Worm (Caenorhabditis elegans) whole organism, mixed stage, embryonic: ENCODE measurements around the gene blos-1.

ENCODE experiments used
- M03D4.4 ChIP-seq: sonication (generic microtip); optimal IDR thresholded peaks from 2 replicates; lab custom pipeline; 2017; ENCODE audit warnings: mild to moderate bottlenecking, missing genetic modification characterization, missing compliant biosample characterization
- bed-3 ChIP-seq: fragments of 200-800 bp; sonication (Bioruptor generic); optimal IDR thresholded peaks from 3 replicates; lab custom pipeline; 2018; ENCODE audit warnings: mild to moderate bottlenecking, missing genetic modification characterization, moderate library complexity, missing compliant biosample characterization
- blmp-1 ChIP-seq: fragments of 150-350 bp; optimal IDR thresholded peaks from 2 replicates; lab custom pipeline; 2014; ENCODE audit warnings: missing biosample characterization, missing genetic modification characterization
- ceh-39 ChIP-seq: fragments of 150-350 bp; optimal IDR thresholded peaks from 2 replicates; lab custom pipeline; 2014; ENCODE audit warnings: missing biosample characterization, missing genetic modification characterization
- ceh-43 ChIP-seq: fragments of 200-800 bp; sonication (Bioruptor generic); optimal IDR thresholded peaks from 2 replicates; lab custom pipeline; 2018; ENCODE audit warnings: mild to moderate bottlenecking, missing genetic modification characterization, moderate library complexity, missing compliant biosample characterization
- ces-1 ChIP-seq: fragments of 150-350 bp; optimal IDR thresholded peaks from 2 replicates; lab custom pipeline; 2014; ENCODE audit warnings: missing biosample characterization, missing genetic modification reagents, missing genetic modification characterization
- drap-1 ChIP-seq: fragments of 200-800 bp; sonication (Bioruptor generic); optimal IDR thresholded peaks from 3 replicates; lab custom pipeline; 2018; ENCODE audit warnings: mild to moderate bottlenecking, missing genetic modification characterization, missing compliant biosample characterization
- elt-3 ChIP-seq: fragments of 150-350 bp; optimal IDR thresholded peaks from 2 replicates; lab custom pipeline; 2014; ENCODE audit warnings: missing biosample characterization, missing genetic modification characterization
- flh-1 ChIP-seq: fragments of 200-800 bp; sonication (Bioruptor generic); optimal IDR thresholded peaks from 2 replicates; lab custom pipeline; 2018; ENCODE audit warnings: mild to moderate bottlenecking, missing genetic modification characterization, moderate library complexity, missing compliant biosample characterization
- ham-2 ChIP-seq: fragments of 200-800 bp; sonication (Bioruptor generic); optimal IDR thresholded peaks from 2 replicates; lab custom pipeline; 2018; ENCODE audit warnings: mild to moderate bottlenecking, missing genetic modification characterization, missing compliant biosample characterization
- lin-13 ChIP-seq: fragments of 150-350 bp; optimal IDR thresholded peaks from 2 replicates; lab custom pipeline; 2014; ENCODE audit warnings: missing biosample characterization, missing genetic modification characterization
- lin-32 ChIP-seq: fragments of 200-800 bp; sonication (Bioruptor generic); optimal IDR thresholded peaks from 2 replicates; lab custom pipeline; 2018; ENCODE audit warnings: mild to moderate bottlenecking, missing genetic modification characterization, missing compliant biosample characterization
- lsy-2 ChIP-seq: fragments of 150-350 bp; optimal IDR thresholded peaks from 2 replicates; lab custom pipeline; 2014; ENCODE audit warnings: missing biosample characterization, missing genetic modification characterization
- mab-5 ChIP-seq: fragments of 150-350 bp; optimal IDR thresholded peaks from 2 replicates; lab custom pipeline; 2014; ENCODE audit warnings: missing biosample characterization, missing genetic modification characterization
- mls-2 ChIP-seq: sonication (generic microtip); optimal IDR thresholded peaks from 2 replicates; lab custom pipeline; 2016; ENCODE audit warnings: mild to moderate bottlenecking, missing genetic modification characterization, moderate library complexity, missing compliant biosample characterization
- nhr-12 ChIP-seq: fragments of 150-350 bp; optimal IDR thresholded peaks from 2 replicates; lab custom pipeline; 2014; ENCODE audit warnings: missing biosample characterization, missing genetic modification characterization
- nhr-2 ChIP-seq: fragments of 150-350 bp; optimal IDR thresholded peaks from 2 replicates; lab custom pipeline; 2014; ENCODE audit warnings: missing biosample characterization, missing genetic modification characterization
- nhr-237 ChIP-seq: fragments of 150-350 bp; optimal IDR thresholded peaks from 2 replicates; lab custom pipeline; 2014; ENCODE audit warnings: missing biosample characterization, missing genetic modification characterization
- nhr-28 ChIP-seq: fragments of 150-350 bp; optimal IDR thresholded peaks from 2 replicates; lab custom pipeline; 2014; ENCODE audit warnings: missing biosample characterization, missing genetic modification characterization
- nhr-76 ChIP-seq: sonication (generic microtip); optimal IDR thresholded peaks from 2 replicates; lab custom pipeline; 2017; ENCODE audit warnings: missing biosample characterization, missing genetic modification characterization
- pha-4 ChIP-seq: fragments of 150-350 bp; optimal IDR thresholded peaks from 2 replicates; lab custom pipeline; 2018; ENCODE audit warnings: missing biosample characterization, missing genetic modification reagents, missing genetic modification characterization
- sem-2 ChIP-seq: fragments of 200-800 bp; sonication (Bioruptor generic); optimal IDR thresholded peaks from 2 replicates; lab custom pipeline; 2018; ENCODE audit warnings: mild to moderate bottlenecking, missing genetic modification characterization, missing compliant biosample characterization
- snpc-4 ChIP-seq: fragments of 150-350 bp; optimal IDR thresholded peaks from 2 replicates; lab custom pipeline; 2014; ENCODE audit warnings: missing biosample characterization, missing genetic modification characterization
- sptf-1 ChIP-seq: sonication (generic microtip); optimal IDR thresholded peaks from 2 replicates; lab custom pipeline; 2017; ENCODE audit warnings: mild to moderate bottlenecking, missing genetic modification characterization, moderate library complexity, missing compliant biosample characterization
- tbx-8 ChIP-seq: fragments of 200-800 bp; sonication (Bioruptor generic); optimal IDR thresholded peaks from 2 replicates; lab custom pipeline; 2018; ENCODE audit warnings: mild to moderate bottlenecking, missing genetic modification characterization, moderate library complexity, missing compliant biosample characterization
- unc-120 ChIP-seq: sonication (generic microtip); optimal IDR thresholded peaks from 2 replicates; lab custom pipeline; 2017; ENCODE audit warnings: missing genetic modification characterization, missing compliant biosample characterization; ENCODE audit not compliant: poor library complexity, severe bottlenecking
- unc-39 ChIP-seq: fragments of 150-350 bp; optimal IDR thresholded peaks from 2 replicates; lab custom pipeline; 2014; ENCODE audit warnings: missing biosample characterization, missing genetic modification characterization
- unc-62 ChIP-seq: fragments of 150-350 bp; optimal IDR thresholded peaks from 2 replicates; lab custom pipeline; 2014; ENCODE audit warnings: missing biosample characterization, missing genetic modification reagents, missing genetic modification characterization
- zip-8 ChIP-seq: fragments of 150-350 bp; optimal IDR thresholded peaks from 2 replicates; lab custom pipeline; 2014; ENCODE audit warnings: missing biosample characterization, missing genetic modification characterization
- ztf-11 ChIP-seq: fragments of 150-350 bp; optimal IDR thresholded peaks from 2 replicates; lab custom pipeline; 2014; ENCODE audit warnings: missing biosample characterization, missing genetic modification characterization

The blos-1 gene

DNA sequence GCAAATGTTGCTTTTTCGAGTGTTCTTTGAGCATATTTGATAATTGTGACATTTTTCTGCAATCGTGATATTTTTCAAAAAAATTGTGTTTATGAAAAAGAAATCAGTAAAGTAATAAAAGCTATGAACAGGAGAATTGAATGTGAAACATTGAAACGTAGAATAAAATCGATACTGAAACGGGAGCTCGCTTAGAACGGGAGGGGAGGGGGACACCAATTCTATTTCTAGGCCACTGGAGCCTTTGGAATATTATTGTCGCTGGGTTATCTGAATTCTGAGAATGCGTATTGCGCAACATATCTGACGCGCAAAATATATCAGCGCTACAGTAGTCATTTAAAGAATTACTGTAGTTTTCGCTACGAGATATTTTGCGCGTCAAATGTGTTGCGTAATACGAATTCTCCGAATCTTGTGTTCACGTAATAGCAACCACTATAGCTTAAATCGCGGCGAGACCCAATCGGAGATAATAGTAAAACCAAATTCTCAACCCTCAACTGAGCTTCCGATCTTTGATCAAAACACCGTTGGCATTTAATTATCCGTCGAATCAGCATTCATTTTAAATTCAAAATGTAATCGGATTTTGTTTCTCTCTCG is at the start of gene blos-1, which contains the start of gene best-18:
Gene blos-1 (minus strand): TSS at position 58 of the 606 bp plus-strand sequence.
Gene best-18 (plus strand): TSS at position 508 of the 606 bp plus-strand sequence.
- TF ChIP-seq nhr-12 (tag; lab: Kevin White, UChicago) (no peak), unc-39 (no peak), ces-1 (GFP tag; lab: Kevin White, UChicago) (peak; percentile 9), lsy-2 (tag; lab: Kevin White, UChicago) (peak; percentile 2), M03D4.4 (tag; lab: Kevin White, UChicago) (no peak), sem-2 (GFP tag; lab: Kevin White, UChicago) (no peak), nhr-28 (no peak), tbx-8 (GFP tag; lab: Kevin White, UChicago) (no peak), zip-8 (tag; lab: Kevin White, UChicago) (peak; percentile 98), drap-1 (no peak), mls-2 (tag; lab: Kevin White, UChicago) (no peak)

DNA sequence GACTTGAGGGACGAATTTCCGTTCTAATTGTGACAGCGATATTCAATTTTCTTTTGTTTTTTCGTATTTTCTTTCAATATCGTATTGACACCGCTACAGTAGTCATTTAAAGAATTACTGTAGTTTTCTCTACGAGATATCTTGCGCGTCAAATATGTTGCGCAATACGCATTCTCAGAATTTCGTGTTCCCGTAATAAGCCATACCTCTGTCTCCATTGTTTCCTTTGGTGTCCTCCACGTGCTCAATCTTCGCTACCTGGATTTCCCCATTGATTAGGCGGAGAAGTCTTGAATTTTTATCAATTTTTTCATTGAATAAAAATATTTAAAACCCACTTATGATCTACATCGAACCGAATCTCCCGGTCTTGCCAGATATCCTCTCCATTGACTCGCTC is 49.5 kb upstream of the blos-1 start:
- no peak for TF ChIP-seq sptf-1 (tag; lab: Kevin White, UChicago)
- no peak for TF ChIP-seq ces-1 (GFP tag; lab: Kevin White, UChicago)
- TF ChIP-seq unc-120 (tag; lab: Kevin White, UChicago), result no peak
- TF ChIP-seq flh-1 (GFP tag; lab: Kevin White, UChicago), result no peak
- no peak for TF ChIP-seq mls-2 (tag; lab: Kevin White, UChicago)
- TF ChIP-seq lin-13 (tag; lab: Kevin White, UChicago), result no peak
- no peak for TF ChIP-seq tbx-8 (GFP tag; lab: Kevin White, UChicago)
- no peak for TF ChIP-seq mab-5 (tag; lab: Kevin White, UChicago)
- TF ChIP-seq zip-8 (tag; lab: Kevin White, UChicago), result peak; percentile 49

DNA sequence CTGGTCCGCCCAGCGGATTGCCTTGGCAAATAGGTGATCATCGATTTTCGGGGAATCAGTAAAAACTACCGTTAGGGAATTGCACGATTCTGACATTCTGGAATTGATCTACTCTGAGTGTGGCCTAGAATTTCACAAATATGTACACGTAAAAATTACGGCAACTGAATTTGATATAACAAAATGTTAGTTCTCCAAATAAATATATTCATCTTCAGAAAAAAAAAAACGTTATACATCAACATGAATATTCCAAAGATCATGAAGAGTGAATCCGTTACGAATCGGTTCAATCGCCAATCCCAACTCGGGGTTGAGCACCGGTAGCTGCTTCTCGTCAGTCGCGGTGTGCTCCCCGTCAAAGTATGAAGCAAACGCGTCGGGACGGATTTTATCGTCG is 46.9 kb upstream of the blos-1 start, which contains the start of gene rip-1:
Gene rip-1 (minus strand): TSS at position 101 of the 400 bp plus-strand sequence.
- TF ChIP-seq nhr-2 (no peak), ceh-39 (tag; lab: Kevin White, UChicago) (no peak), lin-13 (tag; lab: Kevin White, UChicago) (no peak), lin-32 (GFP tag; lab: Kevin White, UChicago) (no peak), zip-8 (tag; lab: Kevin White, UChicago) (no peak), unc-120 (tag; lab: Kevin White, UChicago) (no peak), snpc-4 (tag; lab: Kevin White, UChicago) (no peak), sptf-1 (tag; lab: Kevin White, UChicago) (no peak), lsy-2 (tag; lab: Kevin White, UChicago) (no peak), nhr-76 (tag; lab: Kevin White, UChicago) (no peak), mab-5 (tag; lab: Kevin White, UChicago) (no peak), ham-2 (no peak), elt-3 (tag; lab: Kevin White, UChicago) (no peak)
- TF ChIP-seq, all 35 proteins: peak for 0

DNA sequence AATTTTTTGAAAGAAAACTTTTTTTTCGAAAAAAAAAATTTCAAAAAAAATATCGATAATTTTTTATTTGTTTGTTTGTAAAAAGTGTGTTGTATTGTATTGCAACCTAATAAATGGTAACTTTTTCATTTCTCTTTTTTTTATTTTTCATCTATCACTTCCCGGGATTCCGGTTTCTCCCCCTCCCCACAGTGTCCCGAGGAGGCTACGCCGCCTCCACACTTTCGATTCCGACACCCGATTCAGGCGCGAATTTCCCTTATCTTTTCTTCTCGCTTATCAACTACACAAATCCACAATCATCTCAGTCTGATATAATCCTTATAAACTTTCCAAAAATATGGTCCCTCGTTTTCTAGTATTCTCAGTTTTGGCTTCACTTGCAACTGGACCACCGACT is 42.8 kb upstream of the blos-1 start, which contains the start of gene R01H10.4:
Gene R01H10.4 (plus strand): TSS at position 236 of the 400 bp plus-strand sequence.
- no peak for TF ChIP-seq ztf-11 (tag; lab: Kevin White, UChicago)
- TF ChIP-seq lin-32 (GFP tag; lab: Kevin White, UChicago), result no peak
- TF ChIP-seq lsy-2 (tag; lab: Kevin White, UChicago), result no peak
- no peak for TF ChIP-seq zip-8 (tag; lab: Kevin White, UChicago)
- no peak for TF ChIP-seq pha-4 (tag; lab: Kevin White, UChicago)
- TF ChIP-seq blmp-1 (tag; lab: Kevin White, UChicago), result no peak
- TF ChIP-seq ceh-43 (GFP tag; lab: Kevin White, UChicago), result no peak
- TF ChIP-seq bed-3 (GFP tag; lab: Kevin White, UChicago), result no peak
- TF ChIP-seq mls-2 (tag; lab: Kevin White, UChicago), result no peak
- TF ChIP-seq nhr-237 (tag; lab: Kevin White, UChicago), result no peak
- TF ChIP-seq unc-39, result no peak
- TF ChIP-seq unc-62 (GFP tag; lab: Kevin White, UChicago), result no peak
- no peak for TF ChIP-seq ham-2
- no peak for TF ChIP-seq nhr-28
- no peak for TF ChIP-seq unc-120 (tag; lab: Kevin White, UChicago)
- no peak for TF ChIP-seq elt-3 (tag; lab: Kevin White, UChicago)
- TF ChIP-seq mab-5 (tag; lab: Kevin White, UChicago), result no peak
- TF ChIP-seq sptf-1 (tag; lab: Kevin White, UChicago), result no peak
- TF ChIP-seq, all 35 proteins: peak for 0
